Worm (Caenorhabditis elegans) whole organism, L2 larva: ENCODE data around the gene C33B4.5.

Experiments used
- C34F6.9 ChIP-seq: fragments of 150-350 bp; optimal IDR thresholded peaks from 2 replicates; lab custom pipeline; 2014; ENCODE audit warnings: missing biosample characterization, missing genetic modification characterization
- Y55F3AM.14 ChIP-seq: fragments of 200-800 bp; sonication (Bioruptor generic); optimal IDR thresholded peaks from 2 replicates; lab custom pipeline; 2018; ENCODE audit warnings: mild to moderate bottlenecking, missing genetic modification characterization, missing compliant biosample characterization
- alr-1 ChIP-seq: fragments of 150-350 bp; optimal IDR thresholded peaks from 2 replicates; lab custom pipeline; 2014; ENCODE audit warnings: missing biosample characterization, missing genetic modification characterization
- aly-2 ChIP-seq: fragments of 150-350 bp; optimal IDR thresholded peaks from 2 replicates; lab custom pipeline; 2014; ENCODE audit warnings: missing biosample characterization, missing genetic modification characterization
- ama-1 ChIP-seq: fragments of 150-350 bp; optimal IDR thresholded peaks from 2 replicates; lab custom pipeline; 2018; ENCODE audit warnings: inconsistent platforms
- ceh-82 ChIP-seq: fragments of 150-350 bp; optimal IDR thresholded peaks from 2 replicates; lab custom pipeline; 2014; ENCODE audit warnings: missing biosample characterization, missing genetic modification characterization
- crh-2 ChIP-seq: sonication (generic microtip); optimal IDR thresholded peaks from 2 replicates; lab custom pipeline; 2017; ENCODE audit warnings: missing biosample characterization, missing genetic modification characterization
- egl-27 ChIP-seq: sonication (generic microtip); optimal IDR thresholded peaks from 3 replicates; lab custom pipeline; 2017; ENCODE audit warnings: missing biosample characterization, missing genetic modification reagents, missing genetic modification characterization
- elt-3 ChIP-seq: sonication (generic microtip); optimal IDR thresholded peaks from 2 replicates; lab custom pipeline; 2017; ENCODE audit warnings: missing biosample characterization, missing genetic modification characterization
- fos-1 ChIP-seq: fragments of 150-350 bp; optimal IDR thresholded peaks from 2 replicates; lab custom pipeline; 2014; ENCODE audit warnings: missing biosample characterization, missing genetic modification characterization
- lin-11 ChIP-seq: fragments of 150-350 bp; sonication (generic microtip); optimal IDR thresholded peaks from 2 replicates; lab custom pipeline; 2014; ENCODE audit warnings: missing biosample characterization, missing genetic modification characterization, inconsistent platforms, mixed read lengths
- lin-13 ChIP-seq: fragments of 150-350 bp; optimal IDR thresholded peaks from 2 replicates; lab custom pipeline; 2014; ENCODE audit warnings: missing biosample characterization, missing genetic modification reagents, missing genetic modification characterization
- lin-39 ChIP-seq: fragments of 150-350 bp; optimal IDR thresholded peaks from 2 replicates; lab custom pipeline; 2014; ENCODE audit warnings: missing biosample characterization, missing genetic modification reagents, missing genetic modification characterization
- mab-5 ChIP-seq: fragments of 150-350 bp; optimal IDR thresholded peaks from 2 replicates; lab custom pipeline; 2014; ENCODE audit warnings: missing biosample characterization, missing genetic modification characterization
- mbf-1 ChIP-seq: sonication (generic microtip); optimal IDR thresholded peaks from 2 replicates; lab custom pipeline; 2017; ENCODE audit warnings: missing biosample characterization, missing genetic modification characterization
- mdl-1 ChIP-seq, 2 experiments: fragments of 150-350 bp in 1 of 2; sonication (generic microtip) in 1 of 2; optimal IDR thresholded peaks; 2 replicates each; lab custom pipeline; 2017; ENCODE audit warnings: missing biosample characterization in 2 of 2, missing genetic modification characterization in 2 of 2
- nhr-10 ChIP-seq: sonication (generic microtip); optimal IDR thresholded peaks from 2 replicates; lab custom pipeline; 2017; ENCODE audit warnings: missing biosample characterization, missing genetic modification characterization
- nhr-129 ChIP-seq: fragments of 150-350 bp; optimal IDR thresholded peaks from 2 replicates; lab custom pipeline; 2014; ENCODE audit warnings: missing biosample characterization, missing genetic modification characterization
- nhr-21 ChIP-seq: fragments of 150-350 bp; optimal IDR thresholded peaks from 2 replicates; lab custom pipeline; 2014; ENCODE audit warnings: missing biosample characterization, missing genetic modification characterization
- nhr-23 ChIP-seq: fragments of 150-350 bp; optimal IDR thresholded peaks from 2 replicates; lab custom pipeline; 2014; ENCODE audit warnings: missing biosample characterization, missing genetic modification reagents, missing genetic modification characterization
- nhr-25 ChIP-seq: fragments of 150-350 bp; sonication (generic microtip); optimal IDR thresholded peaks from 3 replicates; lab custom pipeline; 2014; ENCODE audit warnings: missing biosample characterization, missing genetic modification characterization
- sem-4 ChIP-seq: fragments of 150-350 bp; optimal IDR thresholded peaks from 2 replicates; lab custom pipeline; 2014; ENCODE audit warnings: missing biosample characterization, missing genetic modification reagents, missing genetic modification characterization
- skn-1 ChIP-seq: sonication (generic microtip); optimal IDR thresholded peaks from 2 replicates; lab custom pipeline; 2017; ENCODE audit warnings: missing biosample characterization, missing genetic modification characterization
- sma-3 ChIP-seq: sonication (generic microtip); optimal IDR thresholded peaks from 2 replicates; lab custom pipeline; 2016; ENCODE audit warnings: missing genetic modification reagents, missing genetic modification characterization, missing compliant biosample characterization
- sma-9 ChIP-seq, 2 experiments: fragments of 150-350 bp in 1 of 2; sonication (generic microtip) in 1 of 2; optimal IDR thresholded peaks; 2 replicates each; lab custom pipeline; 2014 to 2016; ENCODE audit warnings: missing genetic modification characterization in 2 of 2, mild to moderate bottlenecking in 1 of 2, missing biosample characterization in 1 of 2, missing compliant biosample characterization in 1 of 2, missing genetic modification reagents in 1 of 2, moderate library complexity in 1 of 2
- snpc-4 ChIP-seq: fragments of 150-350 bp; optimal IDR thresholded peaks from 2 replicates; lab custom pipeline; 2014; ENCODE audit warnings: missing biosample characterization, missing genetic modification characterization
- zag-1 ChIP-seq: fragments of 150-350 bp; optimal IDR thresholded peaks from 2 replicates; lab custom pipeline; 2014; ENCODE audit warnings: missing biosample characterization, missing genetic modification characterization
- ztf-1 ChIP-seq: fragments of 200-800 bp; sonication (Bioruptor generic); conservative IDR thresholded peaks from 2 replicates; pipeline ENCODE4 v1.3.6; 2022; ENCODE audit warnings: missing genetic modification characterization, missing compliant biosample characterization
- ztf-11 ChIP-seq: sonication (generic microtip); optimal IDR thresholded peaks from 2 replicates; lab custom pipeline; 2017; ENCODE audit warnings: missing biosample characterization, missing genetic modification characterization
- ztf-4 ChIP-seq: fragments of 150-350 bp; optimal IDR thresholded peaks from 2 replicates; lab custom pipeline; 2014; ENCODE audit warnings: missing biosample characterization, missing genetic modification characterization

C33B4.5 gene

ce11 chrII:11424032-11424431 lies 40.9 kb downstream of the C33B4.5 start:
- TF ChIP-seq nhr-129 (tag; lab: Kevin White, UChicago) (no peak), lin-11 (no peak), sma-3 (no peak), fos-1 (tag; lab: Kevin White, UChicago) (peak; percentile 59)

ce11 chrII:11424579-11425316 lies 41.6 kb downstream of the C33B4.5 start, which contains the start of gene C05D12.3:
C05D12.3 (plus strand) TSS chrII:11425266.
- TF ChIP-seq fos-1 (tag; lab: Kevin White, UChicago) (peak; percentile 68), nhr-23 (tag; lab: Kevin White, UChicago) (no peak)

ce11 chrII:11427322-11427721 lies 44.2 kb downstream of the C33B4.5 start:
- TF ChIP-seq ceh-82 (tag; lab: Kevin White, UChicago) (no peak), sma-9 (GFP tag; optimal IDR thresholded peaks at IDR 0.05; lab: Kevin White, UChicago) (no peak), sma-9 (tag; optimal IDR thresholded peaks at IDR 0.05; lab: Kevin White, UChicago) (no peak), ama-1 (lab: Kevin White, UChicago) (no peak), ztf-4 (tag; lab: Kevin White, UChicago) (no peak), mdl-1 (tag; optimal IDR thresholded peaks at IDR 0.05; lab: Kevin White, UChicago) (no peak), lin-39 (no peak), skn-1 (tag; lab: Kevin White, UChicago) (no peak), alr-1 (tag; lab: Kevin White, UChicago) (no peak), snpc-4 (tag; lab: Kevin White, UChicago) (no peak), nhr-129 (tag; lab: Kevin White, UChicago) (no peak), ztf-1 (no peak), ztf-11 (no peak), mbf-1 (tag; lab: Kevin White, UChicago) (no peak), elt-3 (tag; lab: Kevin White, UChicago) (no peak), sem-4 (tag; lab: Kevin White, UChicago) (no peak), Y55F3AM.14 (GFP tag; lab: Kevin White, UChicago) (no peak), aly-2 (tag; lab: Kevin White, UChicago) (no peak)

- no peak for TF ChIP-seq alr-1 (tag; lab: Kevin White, UChicago)
- peak; percentile 60 for TF ChIP-seq fos-1 (tag; lab: Kevin White, UChicago)
- peak; percentile 37 for TF ChIP-seq sma-9 (GFP tag; optimal IDR thresholded peaks at IDR 0.05; lab: Kevin White, UChicago)
- TF ChIP-seq sma-9 (tag; optimal IDR thresholded peaks at IDR 0.05; lab: Kevin White, UChicago), result no peak
- TF ChIP-seq, all 48 proteins: peak for 2
Observed at ce11 chrII:11428599-11428998, 45.5 kb downstream of the C33B4.5 start.

ce11 chrII:11431584-11431983 lies 48.5 kb downstream of the C33B4.5 start, which contains the start of gene C05D12.4:
C05D12.4 (plus strand) TSS chrII:11431884.
- no peak for TF ChIP-seq nhr-21
- TF ChIP-seq mab-5 (tag; lab: Kevin White, UChicago), result no peak
- no peak for TF ChIP-seq ztf-11
- TF ChIP-seq lin-39, result no peak
- TF ChIP-seq nhr-10 (tag; lab: Kevin White, UChicago), result no peak
- TF ChIP-seq C34F6.9 (tag; lab: Kevin White, UChicago), result no peak
- TF ChIP-seq egl-27 (tag; lab: Kevin White, UChicago), result no peak
- TF ChIP-seq fos-1 (tag; lab: Kevin White, UChicago), result no peak
- no peak for TF ChIP-seq zag-1

- TF ChIP-seq fos-1 (tag; lab: Kevin White, UChicago) (no peak), nhr-25 (tag; lab: Kevin White, UChicago) (no peak), lin-39 (no peak), lin-13 (GFP tag; lab: Kevin White, UChicago) (no peak), crh-2 (tag; lab: Kevin White, UChicago) (no peak), Y55F3AM.14 (GFP tag; lab: Kevin White, UChicago) (no peak), ceh-82 (tag; lab: Kevin White, UChicago) (no peak), aly-2 (tag; lab: Kevin White, UChicago) (no peak)
Observed at ce11 chrII:11433942-11434341, 50.8 kb downstream of the C33B4.5 start, which contains the start of gene C05D12.5. C05D12.5 (plus strand) TSS chrII:11434242.
